Worm (Caenorhabditis elegans): ENCODE data around the gene sam-10.
A peak's percentile ranks its signal among the peaks of the same experiment; 100 is the strongest.

sam-10 gene

ce11 chrII:13297935-13298334 is 32.4 kb downstream of the sam-10 start:
- no peak for TF ChIP-seq zfp-3 (GFP tag; conservative IDR thresholded peaks at IDR 0.05)
- TF ChIP-seq hlh-30 (tag; optimal IDR thresholded peaks at IDR 0.05; ENCODE audit: insufficient read depth) = no peak
- no peak for TF ChIP-seq spr-3 (GFP tag; optimal IDR thresholded peaks at IDR 0.05)
- 0 out of 2 replicates have a peak, but pooled peaks have one; percentile 1 for TF ChIP-seq pha-4 (GFP tag; IDR thresholded peaks at IDR 0.05)
- TF ChIP-seq pha-4 (tag; optimal IDR thresholded peaks at IDR 0.05) = no peak
- TF ChIP-seq saeg-2 (GFP tag; IDR thresholded peaks at IDR 0.05) = 0 out of 2 replicates have a peak, but pooled peaks have one; percentile 13
- peak; percentile 52 for TF ChIP-seq lin-13 (GFP tag; optimal IDR thresholded peaks at IDR 0.05)
- no peak for TF ChIP-seq ces-1 (GFP tag; optimal IDR thresholded peaks at IDR 0.05)
- TF ChIP-seq egl-27 (tag; optimal IDR thresholded peaks at IDR 0.05) = no peak
- TF ChIP-seq Y75B8A.6 (GFP tag; IDR thresholded peaks at IDR 0.05) = no peak
- peak; percentile 37; the same call in 1 of the 2 replicates for TF ChIP-seq set-16 (GFP tag; IDR thresholded peaks at IDR 0.05)
- no peak for TF ChIP-seq Y105C5A.15 (GFP tag; IDR thresholded peaks at IDR 0.05)
- no peak for TF ChIP-seq skn-1 (tag; optimal IDR thresholded peaks at IDR 0.05)
- TF ChIP-seq lir-3 (tag; optimal IDR thresholded peaks at IDR 0.05) = no peak
- no peak for TF ChIP-seq lin-1 (GFP tag; IDR thresholded peaks at IDR 0.05)

ce11 chrII:13297283-13297682 is 33.0 kb downstream of the sam-10 start:
- TF ChIP-seq aly-2 (tag; optimal IDR thresholded peaks at IDR 0.05) (no peak), aha-1 (tag) (peak; percentile 0), nhr-28 (tag; optimal IDR thresholded peaks at IDR 0.05) (peak; percentile 65), unc-62 (GFP tag; optimal IDR thresholded peaks at IDR 0.05 in 1 of 2) (peak in 1 of 2 experiments; percentile 65), unc-62 (tag; optimal IDR thresholded peaks at IDR 0.05) (no peak), nhr-77 (tag; optimal IDR thresholded peaks at IDR 0.05) (no peak), mdl-1 (tag; optimal IDR thresholded peaks at IDR 0.05) (peak in 1 of 2 experiments; percentile 7)

- TF ChIP-seq madf-9 (GFP tag; conservative IDR thresholded peaks at IDR 0.05) (no peak), ceh-82 (tag; optimal IDR thresholded peaks at IDR 0.05) (no peak), unc-39 (tag; optimal IDR thresholded peaks at IDR 0.05) (no peak), dpl-1 (GFP tag; optimal IDR thresholded peaks at IDR 0.05) (no peak), lin-38 (GFP tag; IDR thresholded peaks at IDR 0.05) (no peak), ceh-32 (tag; optimal IDR thresholded peaks at IDR 0.05; ENCODE audit: poor library complexity) (no peak), pqm-1 (tag; optimal IDR thresholded peaks at IDR 0.05) (no peak)
Observed at ce11 chrII:13293502-13293901, 36.8 kb downstream of the sam-10 start.

ce11 chrII:13292913-13293312 is 37.4 kb downstream of the sam-10 start:
- TF ChIP-seq ceh-62 (tag; optimal IDR thresholded peaks at IDR 0.05) = no peak
- TF ChIP-seq egl-43 (GFP tag; IDR thresholded peaks at IDR 0.05) = no peak
- TF ChIP-seq tra-1 (GFP tag; IDR thresholded peaks at IDR 0.05) = 0 out of 2 replicates have a peak, but pooled peaks have one; percentile 37
- peak; percentile 30; the same call in 1 of the 2 replicates for TF ChIP-seq dmd-6 (GFP tag; IDR thresholded peaks at IDR 0.05)
- TF ChIP-seq cey-2 (tag; optimal IDR thresholded peaks at IDR 0.05; ENCODE audit: borderline replicate concordance, insufficient read depth) = no peak
- TF ChIP-seq T20F7.1 (GFP tag; optimal IDR thresholded peaks at IDR 0.05) = peak; percentile 2
- TF ChIP-seq hlh-30 (tag; optimal IDR thresholded peaks at IDR 0.05; ENCODE audit: insufficient read depth) = peak; percentile 68
- TF ChIP-seq zag-1 (tag; optimal IDR thresholded peaks at IDR 0.05) = no peak
- TF ChIP-seq ceh-44 (GFP tag; IDR thresholded peaks at IDR 0.05) = no peak
- TF ChIP-seq nhr-76 (tag; optimal IDR thresholded peaks at IDR 0.05) = no peak
- TF ChIP-seq lsy-2 (tag; optimal IDR thresholded peaks at IDR 0.05) = no peak
- TF ChIP-seq arid-1 (GFP tag; conservative IDR thresholded peaks at IDR 0.05) = no peak
- TF ChIP-seq ceh-20 (GFP tag; IDR thresholded peaks at IDR 0.05) = no peak
- no peak for TF ChIP-seq nhr-111 (GFP tag; optimal IDR thresholded peaks at IDR 0.05)
- peak in 1 of 2 experiments; percentile 2 for TF ChIP-seq mdl-1 (tag; optimal IDR thresholded peaks at IDR 0.05)
- TF ChIP-seq hmg-1.1 (GFP tag; IDR thresholded peaks at IDR 0.05) = no peak
- TF ChIP-seq unc-39 (tag; optimal IDR thresholded peaks at IDR 0.05) = no peak
- no peak for TF ChIP-seq nhr-77 (tag; optimal IDR thresholded peaks at IDR 0.05)
- no peak for TF ChIP-seq spr-1 (tag; optimal IDR thresholded peaks at IDR 0.05)
- TF ChIP-seq dmd-8 (GFP tag; IDR thresholded peaks at IDR 0.05) = no peak
- TF ChIP-seq lin-29 (GFP tag; IDR thresholded peaks at IDR 0.05) = no peak
- TF ChIP-seq ztf-11 (tag; optimal IDR thresholded peaks at IDR 0.05) = no peak
- peak; percentile 64 for TF ChIP-seq hlh-11 (tag; optimal IDR thresholded peaks at IDR 0.05)
- TF ChIP-seq nhr-28 (tag; optimal IDR thresholded peaks at IDR 0.05) = peak; percentile 85
